Fruit fly (Drosophila melanogaster) whole organism, embryonic: ENCODE measurements around the gene LSm3.

Source experiments
- Abd-B ChIP-seq: fragments of 200-800 bp; sonication (Bioruptor generic); optimal IDR thresholded peaks from 2 replicates; lab custom pipeline; 2018; ENCODE audit warnings: missing biosample characterization, mild to moderate bottlenecking, missing genetic modification characterization, moderate library complexity
- Bdp1 ChIP-seq: fragments of 200-800 bp; sonication (Bioruptor generic); optimal IDR thresholded peaks from 3 replicates; lab custom pipeline; 2016; ENCODE audit warnings: missing biosample characterization, missing genetic modification characterization
- CG11247 ChIP-seq: fragments of 200-800 bp; sonication (Bioruptor generic); IDR thresholded peaks from 2 replicates; pipeline ENCODE4 v1.3.6; 2022; ENCODE audit warnings: missing biosample characterization, missing genetic modification characterization
- CG12071 ChIP-seq: fragments of 200-800 bp; sonication (Bioruptor generic); optimal IDR thresholded peaks from 3 replicates; lab custom pipeline; 2018; ENCODE audit warnings: missing biosample characterization, mild to moderate bottlenecking, missing genetic modification characterization
- CG13123 ChIP-seq: fragments of 200-800 bp; sonication (Bioruptor generic); optimal IDR thresholded peaks from 2 replicates; lab custom pipeline; 2016; ENCODE audit warnings: missing biosample characterization, missing genetic modification characterization
- CG13624 ChIP-seq: fragments of 200-800 bp; sonication (Bioruptor generic); optimal IDR thresholded peaks from 2 replicates; lab custom pipeline; 2016; ENCODE audit warnings: missing biosample characterization, missing genetic modification characterization
- CG14710 ChIP-seq: fragments of 200-800 bp; sonication (Bioruptor generic); optimal IDR thresholded peaks from 3 replicates; lab custom pipeline; 2019; ENCODE audit warnings: missing biosample characterization, mild to moderate bottlenecking, missing genetic modification characterization, moderate library complexity
- CG15011 ChIP-seq: fragments of 200-800 bp; sonication (Bioruptor generic); optimal IDR thresholded peaks from 3 replicates; lab custom pipeline; 2018; ENCODE audit warnings: missing biosample characterization, mild to moderate bottlenecking, missing genetic modification characterization
- CG15514 ChIP-seq: fragments of 200-800 bp; sonication (Bioruptor generic); optimal IDR thresholded peaks from 3 replicates; lab custom pipeline; 2017; ENCODE audit warnings: missing biosample characterization, missing genetic modification characterization, mild to moderate bottlenecking, moderate library complexity, missing genetic modification reagents
- CG15601 ChIP-seq: fragments of 200-800 bp; sonication (Bioruptor generic); optimal IDR thresholded peaks from 3 replicates; lab custom pipeline; 2019; ENCODE audit warnings: missing biosample characterization, mild to moderate bottlenecking, missing genetic modification characterization, moderate library complexity
- CG16813 ChIP-seq: fragments of 200-800 bp; sonication (Bioruptor generic); IDR thresholded peaks from 3 replicates; pipeline ENCODE4 v1.3.6; 2022; ENCODE audit warnings: missing biosample characterization, missing genetic modification characterization; ENCODE audit not compliant: partially characterized antibody
- CG16815 ChIP-seq: fragments of 200-800 bp; sonication (Bioruptor generic); optimal IDR thresholded peaks from 3 replicates; lab custom pipeline; 2017; ENCODE audit warnings: missing biosample characterization, mild to moderate bottlenecking, missing genetic modification characterization
- CG2129 ChIP-seq: fragments of 200-800 bp; sonication (Bioruptor generic); IDR thresholded peaks from 2 replicates; pipeline ENCODE4 v1.3.6; 2022; ENCODE audit warnings: missing biosample characterization, missing genetic modification characterization; ENCODE audit not compliant: partially characterized antibody
- CG2889 ChIP-seq: fragments of 200-800 bp; sonication (Bioruptor generic); IDR thresholded peaks from 3 replicates; pipeline ENCODE4 v1.3.6; 2022; ENCODE audit warnings: missing biosample characterization, missing genetic modification characterization
- CG3281 ChIP-seq: fragments of 200-800 bp; sonication (Bioruptor generic); optimal IDR thresholded peaks from 3 replicates; lab custom pipeline; 2017; ENCODE audit warnings: missing biosample characterization, mild to moderate bottlenecking, missing genetic modification characterization
- CG3995 ChIP-seq: fragments of 200-800 bp; sonication (Bioruptor generic); optimal IDR thresholded peaks from 3 replicates; lab custom pipeline; 2016; ENCODE audit warnings: missing biosample characterization, missing genetic modification characterization
- CG4328 ChIP-seq: fragments of 200-800 bp; sonication (Bioruptor generic); optimal IDR thresholded peaks from 3 replicates; lab custom pipeline; 2017; ENCODE audit warnings: missing biosample characterization, missing genetic modification reagents, missing genetic modification characterization
- CG4730 ChIP-seq: fragments of 200-800 bp; sonication (Bioruptor generic); IDR thresholded peaks from 2 replicates; pipeline ENCODE4 v1.3.6; 2022; ENCODE audit warnings: missing biosample characterization, missing genetic modification characterization
- CG7372 ChIP-seq: fragments of 200-800 bp; sonication (Bioruptor generic); IDR thresholded peaks from 2 replicates; pipeline ENCODE4 v1.3.6; 2022; ENCODE audit warnings: missing biosample characterization, missing genetic modification characterization
- CG7786 ChIP-seq: fragments of 200-800 bp; sonication (Bioruptor generic); optimal IDR thresholded peaks from 2 replicates; lab custom pipeline; 2016; ENCODE audit warnings: missing biosample characterization, missing genetic modification characterization
- CG9215 ChIP-seq: fragments of 200-800 bp; sonication (Bioruptor generic); IDR thresholded peaks from 2 replicates; pipeline ENCODE4 v1.3.6; 2022; ENCODE audit warnings: missing biosample characterization, missing genetic modification characterization
- CkIIα-i1 ChIP-seq: fragments of 200-800 bp; sonication (Bioruptor generic); IDR thresholded peaks from 2 replicates; pipeline ENCODE4 v1.3.6; 2022; ENCODE audit warnings: missing biosample characterization, missing genetic modification characterization
- CoRest ChIP-seq: fragments of 200-800 bp; sonication (Bioruptor generic); optimal IDR thresholded peaks from 3 replicates; lab custom pipeline; 2018; ENCODE audit warnings: missing biosample characterization, mild to moderate bottlenecking, missing genetic modification characterization, moderate library complexity
- Dad ChIP-seq: fragments of 200-800 bp; sonication (Bioruptor generic); optimal IDR thresholded peaks from 3 replicates; lab custom pipeline; 2016; ENCODE audit warnings: missing biosample characterization, missing genetic modification characterization
- Dek ChIP-seq: fragments of 200-800 bp; sonication (Bioruptor generic); optimal IDR thresholded peaks from 3 replicates; lab custom pipeline; 2019; ENCODE audit warnings: missing biosample characterization, mild to moderate bottlenecking, missing genetic modification characterization, moderate library complexity
- Eip74EF ChIP-seq, 2 experiments: fragments of 200-800 bp in 1 of 2; fragments of >200 bp in 1 of 2; sonication (Bioruptor generic) in 1 of 2; optimal IDR thresholded peaks; 2 replicates each; lab custom pipeline; 2017 to 2019; ENCODE audit warnings: missing biosample characterization in 2 of 2, missing genetic modification characterization in 2 of 2, mild to moderate bottlenecking in 1 of 2, moderate library complexity in 1 of 2
- Ets97D ChIP-seq: fragments of 200-800 bp; sonication (Bioruptor generic); optimal IDR thresholded peaks from 3 replicates; lab custom pipeline; 2016; ENCODE audit warnings: missing biosample characterization, missing genetic modification characterization
- Hmx ChIP-seq: fragments of 200-800 bp; sonication (Bioruptor generic); optimal IDR thresholded peaks from 2 replicates; lab custom pipeline; 2016; ENCODE audit warnings: missing biosample characterization, missing genetic modification characterization
- Lpt ChIP-seq: fragments of >200 bp; optimal IDR thresholded peaks from 2 replicates; lab custom pipeline; 2018; ENCODE audit warnings: missing biosample characterization, missing genetic modification characterization
- MTF-1 ChIP-seq: fragments of 200-800 bp; sonication (Bioruptor generic); optimal IDR thresholded peaks from 2 replicates; lab custom pipeline; 2018; ENCODE audit warnings: missing biosample characterization, mild to moderate bottlenecking, missing genetic modification characterization, borderline replicate concordance
- Mes4 ChIP-seq: fragments of 200-800 bp; sonication (Bioruptor generic); optimal IDR thresholded peaks from 2 replicates; lab custom pipeline; 2016; ENCODE audit warnings: missing biosample characterization, missing genetic modification characterization
- NC2β ChIP-seq: fragments of 200-800 bp; sonication (Bioruptor generic); optimal IDR thresholded peaks from 2 replicates; lab custom pipeline; 2016; ENCODE audit warnings: missing biosample characterization, missing genetic modification characterization
- PHDP ChIP-seq: fragments of 200-800 bp; sonication (Bioruptor generic); optimal IDR thresholded peaks from 3 replicates; lab custom pipeline; 2018; ENCODE audit warnings: missing biosample characterization, mild to moderate bottlenecking, missing genetic modification characterization, moderate library complexity
- Rfx ChIP-seq: fragments of 200-800 bp; sonication (Bioruptor generic); IDR thresholded peaks from 2 replicates; pipeline ENCODE4 v1.3.6; 2022; ENCODE audit warnings: missing biosample characterization, missing genetic modification characterization
- Sry-β ChIP-seq: fragments of 200-800 bp; sonication (Bioruptor generic); optimal IDR thresholded peaks from 2 replicates; lab custom pipeline; 2018; ENCODE audit warnings: missing biosample characterization, mild to moderate bottlenecking, missing genetic modification characterization, moderate library complexity
- Vsx1 ChIP-seq: fragments of 200-800 bp; sonication (Bioruptor generic); optimal IDR thresholded peaks from 2 replicates; lab custom pipeline; 2017; ENCODE audit warnings: missing biosample characterization, mild to moderate bottlenecking, missing genetic modification characterization, missing genetic modification reagents
- btn ChIP-seq: fragments of 200-800 bp; sonication (Bioruptor generic); optimal IDR thresholded peaks from 2 replicates; lab custom pipeline; 2016; ENCODE audit warnings: missing biosample characterization, missing genetic modification characterization
- croc ChIP-seq: fragments of 200-800 bp; sonication (Bioruptor generic); conservative IDR thresholded peaks from 3 replicates; pipeline ENCODE4 v1.3.6; 2022; ENCODE audit warnings: missing biosample characterization, missing genetic modification characterization
- dimm ChIP-seq: fragments of 200-800 bp; sonication (Bioruptor generic); IDR thresholded peaks from 2 replicates; pipeline ENCODE4 v1.3.6; 2022; ENCODE audit warnings: missing biosample characterization, missing genetic modification characterization
- ems ChIP-seq: fragments of 200-800 bp; sonication (Bioruptor generic); optimal IDR thresholded peaks from 3 replicates; lab custom pipeline; 2016; ENCODE audit warnings: missing biosample characterization, missing genetic modification characterization
- exex ChIP-seq: fragments of 200-800 bp; sonication (Bioruptor generic); optimal IDR thresholded peaks from 4 replicates; lab custom pipeline; 2018; ENCODE audit warnings: missing biosample characterization, mild to moderate bottlenecking, missing genetic modification characterization, moderate library complexity
- gro ChIP-seq: fragments of 200-800 bp; sonication (Bioruptor generic); optimal IDR thresholded peaks from 2 replicates; lab custom pipeline; 2016; ENCODE audit warnings: missing biosample characterization, missing genetic modification characterization
- hb ChIP-seq: fragments of 200-800 bp; sonication (Bioruptor generic); IDR thresholded peaks from 3 replicates; pipeline ENCODE4 v1.3.6; 2022; ENCODE audit warnings: missing biosample characterization, missing genetic modification characterization; ENCODE audit not compliant: partially characterized antibody
- mld ChIP-seq: fragments of 200-800 bp; sonication (Bioruptor generic); IDR thresholded peaks from 3 replicates; pipeline ENCODE4 v1.3.6; 2022; ENCODE audit warnings: missing biosample characterization, missing genetic modification characterization; ENCODE audit not compliant: partially characterized antibody
- pan ChIP-seq, 4 experiments: fragments of >200 bp in 3 of 4; fragments of 200-800 bp in 1 of 4; sonication (Bioruptor generic) in 1 of 4; optimal IDR thresholded peaks in 3 of 4; IDR thresholded peaks in 1 of 4; 2 replicates each; pipeline versions ENCODE4 v1.3.6 to Lab custom; 2017 to 2022; ENCODE audit warnings: missing biosample characterization in 2 of 4, missing genetic modification characterization in 2 of 4, mixed read lengths in 1 of 4
- ranshi ChIP-seq: fragments of 200-800 bp; sonication (Bioruptor generic); IDR thresholded peaks from 2 replicates; pipeline ENCODE4 v1.3.6; 2022; ENCODE audit warnings: missing biosample characterization, missing genetic modification characterization
- trem ChIP-seq: fragments of 200-800 bp; optimal IDR thresholded peaks from 3 replicates; lab custom pipeline; 2019; ENCODE audit warnings: missing biosample characterization, mild to moderate bottlenecking, missing genetic modification characterization, moderate library complexity
- vfl ChIP-seq: fragments of 200-800 bp; sonication (Bioruptor generic); optimal IDR thresholded peaks from 2 replicates; lab custom pipeline; 2016; ENCODE audit warnings: missing biosample characterization, missing genetic modification characterization
- wdn ChIP-seq: fragments of 200-800 bp; sonication (Bioruptor generic); IDR thresholded peaks from 2 replicates; pipeline ENCODE4 v1.3.6; 2022; ENCODE audit warnings: missing biosample characterization, missing genetic modification characterization

LSm3 gene

dm6 chr3R:24010637-24011214 is 14.7 kb downstream of the LSm3 start (continued):
- TF ChIP-seq hb (GFP tag; lab: Robert Waterston, UW), result no peak
- peak; percentile 53; the same call in 1 of the 2 replicates for TF ChIP-seq CG7372 (GFP tag; lab: Robert Waterston, UW)
- peak; percentile 11 for TF ChIP-seq Vsx1 (GFP tag; lab: Kevin White, UChicago)
- peak; percentile 15 for TF ChIP-seq CG7786
- TF ChIP-seq pan (optimal IDR thresholded peaks at IDR 0.05; lab: Kevin White, UChicago), result no peak
- peak in 1 of 2 experiments; percentile 76 for TF ChIP-seq pan (GFP tag; optimal IDR thresholded peaks at IDR 0.05 in 1 of 2, IDR thresholded peaks at IDR 0.05 in 1 of 2)
- no peak for TF ChIP-seq CG3995 (GFP tag; lab: Kevin White, UChicago)
- no peak for TF ChIP-seq CG4328 (GFP tag; lab: Kevin White, UChicago)
- no peak for TF ChIP-seq Abd-B (GFP tag; lab: Kevin White, UChicago)
- TF ChIP-seq Dek (tag; lab: Kevin White, UChicago), result peak; percentile 64
- TF ChIP-seq CG13123, result no peak
- peak; percentile 25 for TF ChIP-seq CG15011
- TF ChIP-seq Ets97D, result no peak
- TF ChIP-seq Hmx (GFP tag; lab: Kevin White, UChicago), result no peak
- TF ChIP-seq croc, result no peak; the same call in 2 of the 3 replicates
- TF ChIP-seq wdn (GFP tag; lab: Robert Waterston, UW), result peak; percentile 52; the same call in 1 of the 2 replicates
- no peak for TF ChIP-seq exex (tag; lab: Kevin White, UChicago)
- TF ChIP-seq CG12071 (GFP tag; lab: Kevin White, UChicago), result peak; percentile 5
- TF ChIP-seq btn (GFP tag; lab: Kevin White, UChicago), result no peak
- TF ChIP-seq CG14710 (tag; lab: Kevin White, UChicago), result no peak
- TF ChIP-seq ems (GFP tag; lab: Kevin White, UChicago), result no peak
- no peak for TF ChIP-seq vfl (GFP tag; lab: Kevin White, UChicago)
- TF ChIP-seq CG15601 (tag; lab: Kevin White, UChicago), result peak; percentile 10
- no peak for TF ChIP-seq CG2129 (GFP tag; lab: Robert Waterston, UW)
- TF ChIP-seq CG3281 (GFP tag; lab: Kevin White, UChicago), result peak; percentile 53
- TF ChIP-seq trem (tag; lab: Kevin White, UChicago), result no peak
- TF ChIP-seq dimm, result no peak
- TF ChIP-seq Eip74EF (GFP tag; optimal IDR thresholded peaks at IDR 0.05; lab: Kevin White, UChicago), result peak in 1 of 2 experiments; percentile 36
- peak; percentile 7 for TF ChIP-seq CG16815 (GFP tag; lab: Kevin White, UChicago)
- TF ChIP-seq NC2β (GFP tag; lab: Kevin White, UChicago), result no peak
- TF ChIP-seq CG16813, result no peak
- peak; percentile 29 for TF ChIP-seq CG13624 (GFP tag; lab: Kevin White, UChicago)
- peak; percentile 56 for TF ChIP-seq CG15514
- TF ChIP-seq Dad (GFP tag; lab: Kevin White, UChicago), result peak; percentile 35
- no peak for TF ChIP-seq Lpt (GFP tag; lab: Kevin White, UChicago)
- TF ChIP-seq CG9215, result peak; percentile 50
- no peak for TF ChIP-seq Bdp1 (GFP tag; lab: Kevin White, UChicago)
- no peak for TF ChIP-seq gro (GFP tag; lab: Kevin White, UChicago)
- TF ChIP-seq Mes4, result no peak
- TF ChIP-seq Sry-β (GFP tag; lab: Kevin White, UChicago), result no peak
- TF ChIP-seq CG2889 (GFP tag; lab: Robert Waterston, UW), result 0 out of 3 replicates have a peak, but pooled peaks have one; percentile 53
- no peak for TF ChIP-seq MTF-1 (GFP tag; lab: Kevin White, UChicago)
- peak; percentile 66 for TF ChIP-seq PHDP (tag; lab: Kevin White, UChicago)
- peak; percentile 66 for TF ChIP-seq CoRest (tag; lab: Kevin White, UChicago)
- peak; percentile 49 for TF ChIP-seq ranshi (GFP tag; lab: Robert Waterston, UW)
- TF ChIP-seq mld (GFP tag; lab: Robert Waterston, UW), result no peak
- TF ChIP-seq CG11247 (GFP tag; lab: Robert Waterston, UW), result peak; percentile 50; the same call in 1 of the 2 replicates
- no peak for TF ChIP-seq CkIIα-i1
- peak; percentile 81 for TF ChIP-seq Rfx (GFP tag; lab: Robert Waterston, UW)
- peak; percentile 56 for TF ChIP-seq CG4730 (GFP tag; lab: Robert Waterston, UW)
